Worm (Caenorhabditis elegans) whole organism, L2 larva: ENCODE results near the gene nhr-120.

Experiments
- elt-1 ChIP-seq: fragments of 150-350 bp; optimal IDR thresholded peaks from 2 replicates; lab custom pipeline; 2014; ENCODE audit warnings: missing biosample characterization, missing genetic modification characterization
- lin-13 ChIP-seq: fragments of 150-350 bp; optimal IDR thresholded peaks from 2 replicates; lab custom pipeline; 2014; ENCODE audit warnings: missing biosample characterization, missing genetic modification reagents, missing genetic modification characterization
- unc-55 ChIP-seq: fragments of 150-350 bp; sonication (generic microtip); optimal IDR thresholded peaks from 3 replicates; lab custom pipeline; 2014; ENCODE audit warnings: missing biosample characterization, missing genetic modification reagents, missing genetic modification characterization
- unc-62 ChIP-seq: fragments of 150-350 bp; optimal IDR thresholded peaks from 2 replicates; lab custom pipeline; 2014; ENCODE audit warnings: missing biosample characterization, missing genetic modification reagents, missing genetic modification characterization
- ztf-11 ChIP-seq: sonication (generic microtip); optimal IDR thresholded peaks from 2 replicates; lab custom pipeline; 2017; ENCODE audit warnings: missing biosample characterization, missing genetic modification characterization
- ztf-4 ChIP-seq: fragments of 150-350 bp; optimal IDR thresholded peaks from 2 replicates; lab custom pipeline; 2014; ENCODE audit warnings: missing biosample characterization, missing genetic modification characterization

- no peak for TF ChIP-seq ztf-4 (tag; lab: Kevin White, UChicago)
- no peak for TF ChIP-seq unc-55 (GFP tag; lab: Kevin White, UChicago)
- no peak for TF ChIP-seq elt-1 (tag; lab: Kevin White, UChicago)
- TF ChIP-seq lin-13 = no peak
- TF ChIP-seq unc-62 (GFP tag; lab: Kevin White, UChicago) = no peak
- no peak for TF ChIP-seq ztf-11 (tag; lab: Kevin White, UChicago)
Observed at ce11 chrX:6618712-6619111, 21.7 kb downstream of the nhr-120 start, which contains the start of gene kqt-1.
